Worm (Caenorhabditis elegans) whole organism, L4 larva: ENCODE measurements around the gene oac-23.

ENCODE experiments used
- ceh-20 ChIP-seq: fragments of 200-800 bp; sonication (Bioruptor generic); IDR thresholded peaks from 2 replicates; pipeline ENCODE4 v1.3.6; 2022; ENCODE audit warnings: missing genetic modification reagents, missing genetic modification characterization, missing compliant biosample characterization
- ceh-44 ChIP-seq: fragments of 200-800 bp; sonication (Bioruptor generic); IDR thresholded peaks from 2 replicates; pipeline ENCODE4 v1.3.6; 2022; ENCODE audit warnings: missing genetic modification reagents, missing genetic modification characterization, missing compliant biosample characterization
- ces-1 ChIP-seq: fragments of 150-350 bp; sonication (generic microtip); optimal IDR thresholded peaks from 4 replicates; lab custom pipeline; 2014; ENCODE audit warnings: missing biosample characterization, missing genetic modification reagents, missing genetic modification characterization
- egl-43 ChIP-seq: fragments of 200-800 bp; sonication (Bioruptor generic); IDR thresholded peaks from 2 replicates; pipeline ENCODE4 v1.3.6; 2022; ENCODE audit warnings: missing genetic modification reagents, missing genetic modification characterization, missing compliant biosample characterization
- nhr-10 ChIP-seq: fragments of 150-350 bp; optimal IDR thresholded peaks from 2 replicates; lab custom pipeline; 2014; ENCODE audit warnings: missing biosample characterization, missing genetic modification characterization
- nhr-102 ChIP-seq: sonication (generic microtip); optimal IDR thresholded peaks from 2 replicates; lab custom pipeline; 2016; ENCODE audit warnings: mild to moderate bottlenecking, missing genetic modification characterization, moderate library complexity, missing compliant biosample characterization
- nhr-77 ChIP-seq: fragments of 150-350 bp; optimal IDR thresholded peaks from 2 replicates; lab custom pipeline; 2014; ENCODE audit warnings: missing biosample characterization, missing genetic modification characterization
- php-3 ChIP-seq: fragments of 200-800 bp; sonication (Bioruptor generic); IDR thresholded peaks from 2 replicates; pipeline ENCODE4 v1.3.6; 2022; ENCODE audit warnings: missing genetic modification reagents, missing genetic modification characterization, missing compliant biosample characterization
- saeg-2 ChIP-seq: fragments of 200-800 bp; sonication (Bioruptor generic); IDR thresholded peaks from 2 replicates; pipeline ENCODE4 v1.3.6; 2022; ENCODE audit warnings: missing genetic modification reagents, missing genetic modification characterization, missing compliant biosample characterization
- unc-130 ChIP-seq: sonication (generic microtip); optimal IDR thresholded peaks from 2 replicates; lab custom pipeline; 2016; ENCODE audit warnings: missing genetic modification reagents, missing genetic modification characterization, missing compliant biosample characterization

DNA sequence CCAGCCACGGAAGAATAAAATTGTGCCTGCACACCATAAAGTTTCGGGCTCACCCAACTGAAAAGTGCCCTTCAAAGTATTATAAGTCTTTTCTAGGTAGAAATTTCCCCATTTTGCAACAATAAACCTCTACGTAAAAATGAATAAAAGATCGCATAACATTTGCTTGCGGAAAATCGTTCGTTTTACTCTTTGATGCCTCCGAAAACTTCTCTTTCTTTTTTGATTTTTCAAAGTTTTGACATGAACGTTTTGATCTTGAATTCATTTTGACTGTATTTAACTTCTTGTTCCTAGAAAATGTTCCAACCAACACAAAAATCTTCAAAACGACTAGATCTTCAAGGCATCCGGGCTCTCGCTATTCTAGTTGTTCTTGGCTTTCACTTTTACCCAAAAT is 7.7 kb downstream of the oac-23 start, which contains the start of gene oac-21:
- TF ChIP-seq ceh-44 (GFP tag; lab: Robert Waterston, UW) (no peak), nhr-10 (tag; lab: Kevin White, UChicago) (no peak), egl-43 (no peak), php-3 (GFP tag; lab: Robert Waterston, UW) (no peak), ces-1 (GFP tag; lab: Kevin White, UChicago) (no peak), nhr-102 (tag; lab: Kevin White, UChicago) (no peak), ceh-20 (GFP tag; lab: Robert Waterston, UW) (no peak), unc-130 (GFP tag; lab: Kevin White, UChicago) (no peak), nhr-77 (tag; lab: Kevin White, UChicago) (no peak), saeg-2 (GFP tag; lab: Robert Waterston, UW) (no peak)
